Worm (Caenorhabditis elegans) whole organism, midembryonic: ENCODE results near the gene B0284.3.

Experiments used
- flt-1 ChIP-seq: fragments of 200-800 bp; sonication (Bioruptor generic); IDR thresholded peaks from 2 replicates; pipeline ENCODE4 v1.3.6; 2022; ENCODE audit warnings: missing genetic modification characterization, missing compliant biosample characterization
- med-1 ChIP-seq: sonication (generic microtip); optimal IDR thresholded peaks from 2 replicates; lab custom pipeline; 2017; ENCODE audit warnings: missing genetic modification characterization, mild to moderate bottlenecking, missing compliant biosample characterization, antibody characterized with exemption, missing genetic modification reagents; ENCODE audit not compliant: insufficient read depth
- tab-1 ChIP-seq: fragments of 200-800 bp; sonication (Bioruptor generic); IDR thresholded peaks from 2 replicates; pipeline ENCODE4 v1.3.6; 2022; ENCODE audit warnings: missing genetic modification characterization, missing compliant biosample characterization
- ztf-29 ChIP-seq: fragments of 200-800 bp; sonication (Bioruptor generic); IDR thresholded peaks from 2 replicates; pipeline ENCODE4 v1.3.6; 2022; ENCODE audit warnings: missing genetic modification reagents, missing genetic modification characterization, missing compliant biosample characterization

ce11 chrIII:4335614-4336013 lies 44.0 kb downstream of the B0284.3 start:
- TF ChIP-seq tab-1 (GFP tag; lab: Robert Waterston, UW) (no peak), ztf-29 (GFP tag; lab: Robert Waterston, UW) (no peak), med-1 (GFP tag; lab: Kevin White, UChicago) (no peak), flt-1 (GFP tag; lab: Robert Waterston, UW) (no peak)
